Fruit fly (Drosophila melanogaster): ENCODE results near the gene CG2150.

CG2150 gene

DNA sequence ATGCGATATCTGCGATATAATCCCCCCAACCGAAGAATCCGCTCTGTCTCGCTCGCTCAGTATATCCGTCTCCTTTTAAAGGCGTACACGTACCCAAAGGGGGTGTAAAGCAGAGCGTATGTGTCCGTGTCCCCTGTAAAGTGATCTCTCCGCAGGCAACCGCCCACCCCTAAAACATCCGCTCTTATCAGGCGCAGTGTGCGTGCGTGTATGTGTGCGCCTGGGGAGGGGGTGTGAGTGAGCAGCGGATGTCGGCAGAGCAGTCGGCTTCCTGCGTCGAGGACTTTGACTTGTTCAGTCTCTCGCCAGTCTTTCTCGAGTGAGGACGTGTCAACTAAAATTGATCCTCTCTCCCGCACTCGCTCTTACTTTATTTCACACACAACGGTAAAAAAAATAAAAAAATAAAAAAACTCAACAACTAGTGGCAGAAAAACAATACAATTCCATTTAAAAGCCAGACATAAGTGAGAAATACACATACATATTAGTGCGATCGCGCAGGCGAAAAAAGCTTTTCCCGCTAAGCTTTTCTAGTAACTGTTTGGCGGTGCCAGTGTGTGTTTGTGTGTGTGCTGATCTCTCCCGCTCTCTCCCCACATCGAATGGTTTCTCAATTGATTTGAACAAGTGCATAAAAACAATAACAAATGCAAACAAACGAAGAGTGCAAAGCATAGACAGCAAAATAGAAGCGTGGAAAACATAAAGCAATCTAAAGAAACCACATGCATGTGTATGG lies 38.9 kb downstream of the CG2150 start (continued):
- TF ChIP-seq dsx (GFP tag; optimal IDR thresholded peaks at IDR 0.05; ENCODE audit: poor library complexity, severe bottlenecking) (peak; percentile 37), CG1621 (tag; optimal IDR thresholded peaks at IDR 0.05) (peak; percentile 84), OdsH (GFP tag; optimal IDR thresholded peaks at IDR 0.05) (no peak), CG10669 (GFP tag; optimal IDR thresholded peaks at IDR 0.05) (peak; percentile 24), CG6276 (GFP tag; optimal IDR thresholded peaks at IDR 0.05) (no peak), Hr38 (GFP tag; optimal IDR thresholded peaks at IDR 0.05) (no peak), net (GFP tag; optimal IDR thresholded peaks at IDR 0.05) (no peak), CG8119 (GFP tag; IDR thresholded peaks at IDR 0.05) (peak; percentile 45; the same call in 1 of the 3 replicates), spab (GFP tag; optimal IDR thresholded peaks at IDR 0.05) (peak; percentile 46), CG3032 (tag; optimal IDR thresholded peaks at IDR 0.05) (peak; percentile 8), salr (GFP tag; optimal IDR thresholded peaks at IDR 0.05) (peak in 1 of 2 experiments; percentile 40), Eip78C (GFP tag) (peak; percentile 44), CG11902 (GFP tag; optimal IDR thresholded peaks at IDR 0.05) (no peak), fd59A (GFP tag; optimal IDR thresholded peaks at IDR 0.05) (peak; percentile 2), dac (GFP tag; optimal IDR thresholded peaks at IDR 0.05) (no peak), CG6792 (GFP tag; optimal IDR thresholded peaks at IDR 0.05) (peak; percentile 16)

- TF ChIP-seq CG6792 (GFP tag; optimal IDR thresholded peaks at IDR 0.05), result no peak
- TF ChIP-seq CG11294 (GFP tag; IDR thresholded peaks at IDR 0.05), result no peak
- TF ChIP-seq OdsH (GFP tag; optimal IDR thresholded peaks at IDR 0.05), result peak; percentile 29
- no peak for TF ChIP-seq cyc (GFP tag; optimal IDR thresholded peaks at IDR 0.05)
- TF ChIP-seq Lpt (GFP tag; optimal IDR thresholded peaks at IDR 0.05), result no peak
- no peak for TF ChIP-seq Ets96B (tag; optimal IDR thresholded peaks at IDR 0.05)
- no peak for TF ChIP-seq CG11902 (GFP tag; optimal IDR thresholded peaks at IDR 0.05)
- TF ChIP-seq spab (GFP tag; optimal IDR thresholded peaks at IDR 0.05), result no peak
- TF ChIP-seq Ets21C (GFP tag; optimal IDR thresholded peaks at IDR 0.05), result no peak
- TF ChIP-seq net (GFP tag; optimal IDR thresholded peaks at IDR 0.05), result peak; percentile 57
- peak; percentile 40 for TF ChIP-seq CG6808 (GFP tag; optimal IDR thresholded peaks at IDR 0.05)
- peak; percentile 25 for TF ChIP-seq CG9139 (GFP tag; optimal IDR thresholded peaks at IDR 0.05)
- TF ChIP-seq esn (GFP tag; optimal IDR thresholded peaks at IDR 0.05), result peak; percentile 27
- peak; percentile 71 for TF ChIP-seq vri (GFP tag; optimal IDR thresholded peaks at IDR 0.05)
- peak; percentile 4; the same call in 1 of the 2 replicates for TF ChIP-seq CG15336 (GFP tag; IDR thresholded peaks at IDR 0.05)
- no peak for TF ChIP-seq Gug (GFP tag; IDR thresholded peaks at IDR 0.05)
- TF ChIP-seq ss (GFP tag; optimal IDR thresholded peaks at IDR 0.05), result no peak
- no peak for TF ChIP-seq Eip93F (GFP tag; optimal IDR thresholded peaks at IDR 0.05)
- TF ChIP-seq CG8119 (GFP tag; IDR thresholded peaks at IDR 0.05), result peak; percentile 57; the same call in 2 of the 3 replicates
- no peak for TF ChIP-seq dsx (GFP tag; optimal IDR thresholded peaks at IDR 0.05; ENCODE audit: poor library complexity, severe bottlenecking)
- TF ChIP-seq Sox15 (GFP tag; optimal IDR thresholded peaks at IDR 0.05), result peak; percentile 21
- no peak for TF ChIP-seq CG6276 (GFP tag; optimal IDR thresholded peaks at IDR 0.05)
- TF ChIP-seq Eip75B (GFP tag; optimal IDR thresholded peaks at IDR 0.05), result peak; percentile 24
- TF ChIP-seq CG31627 (GFP tag; optimal IDR thresholded peaks at IDR 0.05), result no peak
- TF ChIP-seq CG8632 (GFP tag; optimal IDR thresholded peaks at IDR 0.05), result no peak
- peak; percentile 64 for TF ChIP-seq CG6854 (GFP tag; optimal IDR thresholded peaks at IDR 0.05)
- no peak for TF ChIP-seq lz (GFP tag; optimal IDR thresholded peaks at IDR 0.05)
- peak; percentile 48 for TF ChIP-seq CG16779 (tag; optimal IDR thresholded peaks at IDR 0.05)
- TF ChIP-seq CG1621 (tag; optimal IDR thresholded peaks at IDR 0.05), result no peak
- no peak for TF ChIP-seq CG8319 (GFP tag; optimal IDR thresholded peaks at IDR 0.05)
- peak; percentile 30 for TF ChIP-seq fd85E (GFP tag; optimal IDR thresholded peaks at IDR 0.05)
- no peak for TF ChIP-seq CG34406 (GFP tag; optimal IDR thresholded peaks at IDR 0.05)
- peak; percentile 6 for TF ChIP-seq topi (GFP tag; optimal IDR thresholded peaks at IDR 0.05)
- TF ChIP-seq CG6163 (GFP tag; IDR thresholded peaks at IDR 0.05), result peak; percentile 61; the same call in 2 of the 3 replicates
- TF ChIP-seq Sox14 (GFP tag; optimal IDR thresholded peaks at IDR 0.05), result no peak
- TF ChIP-seq salr (GFP tag; optimal IDR thresholded peaks at IDR 0.05), result no peak
- no peak for TF ChIP-seq CG11762 (GFP tag; optimal IDR thresholded peaks at IDR 0.05; ENCODE audit: insufficient read depth)
- peak; percentile 76 for TF ChIP-seq Eip78C (GFP tag)
- no peak for TF ChIP-seq Hr4 (GFP tag; optimal IDR thresholded peaks at IDR 0.05)
- no peak for TF ChIP-seq CG10669 (GFP tag; optimal IDR thresholded peaks at IDR 0.05)
- no peak for TF ChIP-seq dac (GFP tag; optimal IDR thresholded peaks at IDR 0.05)
- TF ChIP-seq pdm3 (GFP tag; optimal IDR thresholded peaks at IDR 0.05), result no peak
These were observed 39.8 kb downstream of the CG2150 start for dm6 chr3R:31724580-31725320.

Data from whole organism, prepupa.